Worm (Caenorhabditis elegans): ENCODE results near the gene srap-1.

ce11 chrII:11202581-11203271 lies at the start of gene srap-1:
- TF ChIP-seq ceh-9 (tag; optimal IDR thresholded peaks at IDR 0.05): no peak
- no peak for TF ChIP-seq ama-1 (optimal IDR thresholded peaks at IDR 0.05)
- no peak for TF ChIP-seq sox-4 (tag; optimal IDR thresholded peaks at IDR 0.05)
- TF ChIP-seq Y22D7AL.16 (tag; optimal IDR thresholded peaks at IDR 0.05): no peak
- no peak for TF ChIP-seq hlh-13 (GFP tag; optimal IDR thresholded peaks at IDR 0.05)
- TF ChIP-seq ceh-48 (tag; optimal IDR thresholded peaks at IDR 0.05): no peak
- TF ChIP-seq hlh-15 (tag; optimal IDR thresholded peaks at IDR 0.05): no peak
- no peak for TF ChIP-seq ceh-45 (GFP tag; IDR thresholded peaks at IDR 0.05)
- no peak for TF ChIP-seq pha-4 (tag; optimal IDR thresholded peaks at IDR 0.05)
- no peak for TF ChIP-seq nfya-1 (tag; optimal IDR thresholded peaks at IDR 0.05)

Data from whole organism, late embryonic.